Fruit fly (Drosophila melanogaster): Measurements from ENCODE around the gene eIF5B.

eIF5B gene

DNA sequence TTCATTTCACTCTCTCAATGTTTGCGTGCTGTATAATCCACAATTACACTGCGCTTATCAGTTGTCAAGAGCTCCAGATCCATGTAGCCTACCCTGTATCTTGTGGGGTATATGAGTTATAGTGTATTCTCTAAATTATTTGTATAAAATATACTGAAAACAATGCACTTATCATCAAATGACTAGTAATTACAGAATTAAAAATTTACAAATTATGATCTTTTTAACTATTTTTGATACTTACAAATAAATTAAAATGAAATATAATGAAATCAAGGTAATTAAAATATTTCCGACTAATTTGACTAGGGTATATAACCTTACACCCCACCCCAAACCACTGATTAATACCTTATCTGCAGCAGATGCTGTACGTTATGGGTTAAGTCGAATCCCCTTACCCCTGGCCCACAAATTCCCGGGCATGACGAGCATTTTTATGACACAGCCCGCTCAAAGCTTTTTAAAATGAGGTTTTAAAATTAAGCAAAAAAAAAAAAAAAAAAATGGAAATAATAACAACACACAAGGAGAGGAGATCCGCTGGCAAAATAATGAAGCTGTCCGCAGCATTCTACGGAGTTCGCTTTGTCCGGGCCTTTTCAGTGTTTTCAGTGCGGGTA, 24.4 kb upstream of the eIF5B start (continued):
- TF ChIP-seq onecut (GFP tag; IDR thresholded peaks at IDR 0.05) (no peak), CG10959 (GFP tag; IDR thresholded peaks at IDR 0.05) (no peak), CG8089 (GFP tag; optimal IDR thresholded peaks at IDR 0.05) (no peak), Deaf1 (tag; optimal IDR thresholded peaks at IDR 0.05) (no peak), CoRest (tag; optimal IDR thresholded peaks at IDR 0.05) (peak; percentile 45), br (optimal IDR thresholded peaks at IDR 0.05) (no peak), Hr3 (GFP tag; optimal IDR thresholded peaks at IDR 0.05) (peak; percentile 24), CG3065 (GFP tag; optimal IDR thresholded peaks at IDR 0.05) (no peak), CG3726 (GFP tag; IDR thresholded peaks at IDR 0.05) (no peak), Atf3 (GFP tag; optimal IDR thresholded peaks at IDR 0.05) (no peak), shn (GFP tag; optimal IDR thresholded peaks at IDR 0.05) (no peak), CG31388 (GFP tag; optimal IDR thresholded peaks at IDR 0.05) (no peak), CHES-1-like (GFP tag; optimal IDR thresholded peaks at IDR 0.05) (no peak), CG15269 (tag; optimal IDR thresholded peaks at IDR 0.05) (no peak), CG12769 (tag; optimal IDR thresholded peaks at IDR 0.05) (no peak), NC2α (GFP tag; optimal IDR thresholded peaks at IDR 0.05) (no peak), Lim3 (GFP tag; IDR thresholded peaks at IDR 0.05) (no peak), CG12155 (GFP tag; optimal IDR thresholded peaks at IDR 0.05) (no peak), Trl (optimal IDR thresholded peaks at IDR 0.05) (no peak), Trl (GFP tag; optimal IDR thresholded peaks at IDR 0.05) (no peak), row (GFP tag; IDR thresholded peaks at IDR 0.05) (peak; percentile 68), ttk (GFP tag; IDR thresholded peaks at IDR 0.05) (0 out of 2 replicates have a peak, but pooled peaks have one; percentile 28), dati (GFP tag; IDR thresholded peaks at IDR 0.05) (no peak), CG30020 (tag; optimal IDR thresholded peaks at IDR 0.05) (no peak), pfk (GFP tag; optimal IDR thresholded peaks at IDR 0.05) (no peak), CG12391 (tag; optimal IDR thresholded peaks at IDR 0.05) (peak; percentile 50), CG17802 (tag; optimal IDR thresholded peaks at IDR 0.05) (no peak), ci (GFP tag; IDR thresholded peaks at IDR 0.05) (no peak), CG18599 (GFP tag; optimal IDR thresholded peaks at IDR 0.05) (peak; percentile 46), psq (GFP tag; optimal IDR thresholded peaks at IDR 0.05) (no peak), CG6689 (GFP tag; IDR thresholded peaks at IDR 0.05) (peak; percentile 44; the same call in 1 of the 2 replicates), HLH4C (GFP tag; IDR thresholded peaks at IDR 0.05; ENCODE audit: partially characterized antibody) (no peak), rib (GFP tag; IDR thresholded peaks at IDR 0.05) (no peak), CG18476 (GFP tag; optimal IDR thresholded peaks at IDR 0.05) (no peak), trh (GFP tag; optimal IDR thresholded peaks at IDR 0.05) (no peak), CG13894 (tag; optimal IDR thresholded peaks at IDR 0.05) (no peak), CG3407 (GFP tag; optimal IDR thresholded peaks at IDR 0.05) (peak; percentile 9), da (GFP tag; optimal IDR thresholded peaks at IDR 0.05) (no peak), CG8924 (tag; optimal IDR thresholded peaks at IDR 0.05) (peak; percentile 22), pan (optimal IDR thresholded peaks at IDR 0.05) (no peak), pan (GFP tag; optimal IDR thresholded peaks at IDR 0.05 in 1 of 2, IDR thresholded peaks at IDR 0.05 in 1 of 2) (peak in 1 of 2 experiments; percentile 10), sens (GFP tag) (peak; percentile 48), Fer1 (GFP tag; optimal IDR thresholded peaks at IDR 0.05) (peak; percentile 5), mirr (GFP tag; optimal IDR thresholded peaks at IDR 0.05) (peak; percentile 18), Myb (GFP tag; optimal IDR thresholded peaks at IDR 0.05) (no peak)
